Fruit fly (Drosophila melanogaster): ENCODE data around the gene Reph.

Reph gene

DNA sequence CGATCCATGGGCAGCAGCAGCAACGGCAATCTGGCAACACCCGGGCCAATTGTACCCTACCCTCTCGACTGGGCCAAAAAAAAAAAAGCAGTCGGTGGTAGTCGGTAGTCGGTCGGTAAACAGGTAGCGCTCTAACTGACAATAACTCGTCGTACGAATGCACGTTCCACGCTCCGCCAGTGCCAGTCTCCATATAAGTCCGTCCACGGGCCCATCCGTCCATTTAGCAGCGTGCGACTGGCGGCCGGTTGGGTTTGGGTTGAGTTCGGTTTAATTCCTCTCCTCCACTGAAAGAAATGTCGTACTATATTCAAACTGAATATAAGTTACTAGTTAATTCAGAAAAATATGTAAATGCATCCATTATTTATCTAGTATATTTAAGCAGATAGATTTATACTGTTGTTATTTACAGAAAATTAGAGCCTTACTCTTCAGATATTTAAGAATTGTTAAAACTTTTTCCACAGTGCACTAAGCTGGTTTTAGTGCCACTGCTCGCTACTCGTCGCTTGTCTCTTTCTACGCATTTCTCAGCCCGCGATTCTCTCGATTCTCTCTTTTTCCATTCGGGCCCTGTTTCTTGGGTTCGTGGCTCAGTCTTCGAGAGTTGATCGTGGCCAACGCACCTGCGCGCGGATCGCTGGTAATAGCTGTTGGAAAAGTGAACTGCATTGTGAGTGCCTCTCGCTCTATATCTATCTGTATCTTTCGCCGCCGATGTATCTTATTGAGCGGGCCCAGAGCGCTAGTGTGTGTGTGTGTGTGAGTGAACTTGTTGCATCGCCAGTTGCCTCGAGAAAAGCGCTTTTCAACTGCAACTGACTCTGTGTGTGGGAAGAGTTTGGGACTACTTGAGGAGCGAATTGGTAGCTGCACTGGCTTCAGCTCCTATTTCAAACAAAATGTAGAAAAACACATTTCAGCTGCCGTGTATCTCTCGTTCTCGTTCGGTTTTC is 32.0 kb upstream of the Reph start, which contains the start of gene bowl (continued):
- TF ChIP-seq tll (GFP tag; optimal IDR thresholded peaks at IDR 0.05): peak in 1 of 2 experiments; percentile 38
- peak; percentile 92 for TF ChIP-seq Max (GFP tag; optimal IDR thresholded peaks at IDR 0.05)
- TF ChIP-seq fru (optimal IDR thresholded peaks at IDR 0.05): peak; percentile 19
- peak; percentile 79 for TF ChIP-seq CG6854 (GFP tag; optimal IDR thresholded peaks at IDR 0.05)
- TF ChIP-seq Dek (tag; optimal IDR thresholded peaks at IDR 0.05): peak; percentile 95

DNA sequence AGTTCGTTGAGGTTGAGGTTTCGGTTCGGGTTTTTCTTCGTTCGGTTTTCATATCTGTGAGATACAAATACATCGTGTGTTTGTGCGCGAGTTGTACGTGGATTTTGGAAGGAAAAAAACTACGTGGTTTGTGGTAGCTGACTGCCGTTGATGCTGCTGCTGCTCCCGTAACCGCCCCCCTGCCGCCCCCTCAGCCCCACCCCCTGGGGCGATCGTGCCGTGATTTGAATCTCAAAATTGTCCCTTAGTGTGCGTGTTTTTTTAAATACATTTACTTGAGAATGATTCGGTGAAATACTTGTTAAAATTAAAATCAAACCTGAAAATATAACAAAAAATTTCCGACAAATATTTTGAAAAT is 31.3 kb upstream of the Reph start:
- TF ChIP-seq CG3838 (GFP tag; optimal IDR thresholded peaks at IDR 0.05) (no peak), Blimp-1 (GFP tag; optimal IDR thresholded peaks at IDR 0.05) (no peak), sens-2 (GFP tag; IDR thresholded peaks at IDR 0.05) (0 out of 2 replicates have a peak, but pooled peaks have one; percentile 39), Drgx (GFP tag; IDR thresholded peaks at IDR 0.05) (0 out of 2 replicates have a peak, but pooled peaks have one; percentile 4), sug (tag; optimal IDR thresholded peaks at IDR 0.05) (peak; percentile 5), CG32772 (GFP tag; IDR thresholded peaks at IDR 0.05) (peak; percentile 10; the same call in 1 of the 2 replicates), CG6175 (GFP tag; IDR thresholded peaks at IDR 0.05) (peak; percentile 89), CG11085 (GFP tag; IDR thresholded peaks at IDR 0.05) (peak; percentile 21; the same call in 1 of the 2 replicates), CG8290 (GFP tag; optimal IDR thresholded peaks at IDR 0.05) (no peak), CG8290 (tag; optimal IDR thresholded peaks at IDR 0.05) (peak in 1 of 2 experiments; percentile 24), slp2 (GFP tag; optimal IDR thresholded peaks at IDR 0.05) (no peak), crol (GFP tag; IDR thresholded peaks at IDR 0.05) (peak; percentile 90), NFAT (GFP tag; IDR thresholded peaks at IDR 0.05) (peak; percentile 54)

DNA sequence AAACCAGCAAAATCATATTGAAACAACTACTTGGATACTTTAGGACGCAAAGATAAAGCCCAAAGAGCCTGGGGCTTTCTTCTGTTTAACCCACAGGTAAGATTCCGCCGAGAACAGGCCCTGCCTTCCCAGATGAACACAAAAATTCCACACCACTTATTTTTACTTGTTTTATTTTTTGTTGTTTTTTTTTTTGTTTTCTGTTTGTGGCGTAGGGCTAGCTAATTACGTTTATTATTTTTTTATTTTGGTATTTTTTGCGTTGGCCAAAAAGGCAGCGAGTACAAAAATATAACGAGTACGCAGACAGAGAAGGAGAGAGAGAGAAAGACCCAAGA is 30.8 kb upstream of the Reph start:
- TF ChIP-seq CG3726 (GFP tag; IDR thresholded peaks at IDR 0.05) (no peak), CoRest (tag; optimal IDR thresholded peaks at IDR 0.05) (no peak), sens (GFP tag) (peak; percentile 69), eve (GFP tag; optimal IDR thresholded peaks at IDR 0.05) (peak in 1 of 2 experiments; percentile 44), Xrp1 (GFP tag; IDR thresholded peaks at IDR 0.05) (no peak), dmrt99B (tag; optimal IDR thresholded peaks at IDR 0.05) (no peak), z (GFP tag; IDR thresholded peaks at IDR 0.05) (no peak), p53 (GFP tag; optimal IDR thresholded peaks at IDR 0.05) (no peak), CG12155 (GFP tag; optimal IDR thresholded peaks at IDR 0.05) (peak; percentile 92), kah (GFP tag; optimal IDR thresholded peaks at IDR 0.05) (no peak), stwl (tag; optimal IDR thresholded peaks at IDR 0.05) (peak; percentile 13), CG10543 (GFP tag; optimal IDR thresholded peaks at IDR 0.05) (no peak)

DNA sequence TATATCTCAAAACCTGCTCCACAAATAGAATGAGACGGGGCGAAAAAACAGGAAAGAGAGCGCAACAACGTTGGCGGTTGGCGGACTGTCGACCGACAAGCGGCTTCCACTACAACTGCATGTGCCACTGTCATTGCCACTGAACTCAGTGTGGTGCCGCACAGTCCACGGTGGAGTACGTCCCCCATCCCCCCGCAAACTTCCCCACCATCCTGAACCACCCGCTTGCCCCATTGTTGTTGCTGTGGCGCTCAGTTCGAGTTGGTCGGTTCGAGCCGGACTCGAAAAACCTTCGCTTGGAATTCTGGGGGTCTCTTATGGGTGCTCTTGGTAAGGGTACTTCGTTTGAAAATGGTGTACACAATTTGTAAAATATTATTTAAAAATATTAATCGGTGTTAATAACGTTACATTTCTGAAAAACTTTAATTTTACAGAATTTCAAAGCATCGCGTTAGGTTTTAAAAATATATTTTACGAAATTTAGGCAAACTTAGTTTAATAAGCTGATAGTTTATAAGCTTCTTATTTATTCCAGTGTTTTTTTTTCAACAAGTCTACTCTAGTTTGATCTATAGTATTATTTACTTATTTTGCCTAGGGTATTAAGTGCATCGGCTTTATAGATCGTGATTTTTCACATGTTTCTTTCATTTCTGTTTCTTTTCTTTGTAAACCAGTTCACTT is 30.3 kb upstream of the Reph start:
- TF ChIP-seq CG8924 (tag; optimal IDR thresholded peaks at IDR 0.05): peak; percentile 79
- TF ChIP-seq slbo (GFP tag; IDR thresholded peaks at IDR 0.05): 0 out of 2 replicates have a peak, but pooled peaks have one; percentile 43
- TF ChIP-seq CG4820 (GFP tag; optimal IDR thresholded peaks at IDR 0.05): peak; percentile 34
- TF ChIP-seq CG1233 (GFP tag; optimal IDR thresholded peaks at IDR 0.05): peak; percentile 51
- peak; percentile 65 for TF ChIP-seq Ssrp (tag; optimal IDR thresholded peaks at IDR 0.05)
- 0 out of 2 replicates have a peak, but pooled peaks have one; percentile 39 for TF ChIP-seq CG32772 (GFP tag; IDR thresholded peaks at IDR 0.05)
- peak; percentile 3 for TF ChIP-seq trh (GFP tag; optimal IDR thresholded peaks at IDR 0.05)
- peak; percentile 88 for TF ChIP-seq sens (GFP tag)
- TF ChIP-seq pan (optimal IDR thresholded peaks at IDR 0.05): no peak
- TF ChIP-seq pan (GFP tag; optimal IDR thresholded peaks at IDR 0.05 in 1 of 2, IDR thresholded peaks at IDR 0.05 in 1 of 2): no peak
- no peak for TF ChIP-seq CG12155 (GFP tag; optimal IDR thresholded peaks at IDR 0.05)
- peak; percentile 49 to 51 for TF ChIP-seq Trl (optimal IDR thresholded peaks at IDR 0.05)
- no peak for TF ChIP-seq Trl (GFP tag; optimal IDR thresholded peaks at IDR 0.05)
- peak; percentile 65 for TF ChIP-seq row (GFP tag; IDR thresholded peaks at IDR 0.05)
- peak; percentile 33 for TF ChIP-seq CG18619 (GFP tag; optimal IDR thresholded peaks at IDR 0.05)
- peak; percentile 71 for TF ChIP-seq grau (tag; optimal IDR thresholded peaks at IDR 0.05)
- peak; percentile 55 for TF ChIP-seq CG12659 (GFP tag; optimal IDR thresholded peaks at IDR 0.05)
- peak; percentile 52 for TF ChIP-seq lab (GFP tag; optimal IDR thresholded peaks at IDR 0.05)
